Fruit fly (Drosophila melanogaster) Kc167 (cell line): ENCODE data around the gene Dredd.

ENCODE experiments used
- Myc ChIP-seq: fragments of >200 bp; optimal IDR thresholded peaks from 2 replicates; lab custom pipeline; 2017; ENCODE audit warnings: missing external identifiers
- Sin3A ChIP-seq: fragments of >200 bp; optimal IDR thresholded peaks from 2 replicates; lab custom pipeline; 2018; ENCODE audit warnings: missing external identifiers
- h ChIP-seq: fragments of >200 bp; optimal IDR thresholded peaks from 3 replicates; lab custom pipeline; 2018; ENCODE audit warnings: missing external identifiers
- insv ChIP-seq: fragments of >200 bp; optimal IDR thresholded peaks from 3 replicates; lab custom pipeline; 2018; ENCODE audit warnings: missing external identifiers
- psq ChIP-seq: fragments of >200 bp; optimal IDR thresholded peaks from 2 replicates; lab custom pipeline; 2017; ENCODE audit warnings: missing external identifiers
- ttk ChIP-seq: sonication (Bioruptor generic); optimal IDR thresholded peaks from 2 replicates; lab custom pipeline; 2017; ENCODE audit warnings: missing external identifiers

- TF ChIP-seq ttk (lab: Kevin White, UChicago) (no peak), Myc (lab: Kevin White, UChicago) (no peak), psq (no peak), insv (lab: Kevin White, UChicago) (no peak), Sin3A (lab: Kevin White, UChicago) (no peak), h (lab: Kevin White, UChicago) (no peak)
Observed at dm6 chrX:588941-589340, 46.4 kb downstream of the Dredd start.
